Worm (Caenorhabditis elegans): Measurements from ENCODE around the gene K02E7.1.

Gene K02E7.1

DNA sequence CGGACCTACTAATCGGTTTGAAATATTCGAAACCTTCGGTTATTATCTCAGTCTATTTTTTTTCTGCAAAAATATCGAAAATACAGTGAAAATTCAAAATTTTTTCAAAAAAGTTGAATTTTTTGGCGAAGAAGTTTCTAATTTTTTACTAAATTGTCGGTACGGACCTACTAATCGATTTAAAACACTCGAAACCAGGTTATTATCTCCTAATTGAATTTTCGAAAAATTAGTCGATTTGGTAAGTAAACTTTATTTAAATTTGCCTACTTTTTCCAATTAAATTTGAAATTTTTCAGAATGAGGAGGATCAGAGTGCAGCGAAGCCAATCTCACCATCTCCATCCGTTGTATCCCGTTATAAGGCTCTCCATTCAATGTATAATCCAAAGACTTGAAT lies 12.1 kb upstream of the K02E7.1 start, which contains the start of gene K02E7.12:
TSS of gene K02E7.12 (plus strand) at position 301 of the 400 bp plus-strand sequence.
- TF ChIP-seq ahr-1 (tag; optimal IDR thresholded peaks at IDR 0.05) (no peak), sox-4 (tag; optimal IDR thresholded peaks at IDR 0.05) (no peak), pha-4 (tag; optimal IDR thresholded peaks at IDR 0.05) (no peak), npax-4 (tag; optimal IDR thresholded peaks at IDR 0.05) (no peak), unc-42 (tag; optimal IDR thresholded peaks at IDR 0.05) (no peak), hlh-13 (GFP tag; optimal IDR thresholded peaks at IDR 0.05) (no peak), ama-1 (optimal IDR thresholded peaks at IDR 0.05) (no peak), lin-11 (tag; optimal IDR thresholded peaks at IDR 0.05) (no peak), ceh-48 (tag; optimal IDR thresholded peaks at IDR 0.05) (no peak), dve-1 (tag; optimal IDR thresholded peaks at IDR 0.05) (no peak), T23F11.4 (GFP tag; optimal IDR thresholded peaks at IDR 0.05) (no peak), tbx-2 (tag; optimal IDR thresholded peaks at IDR 0.05) (no peak), ceh-19 (GFP tag; optimal IDR thresholded peaks at IDR 0.05) (no peak)

DNA sequence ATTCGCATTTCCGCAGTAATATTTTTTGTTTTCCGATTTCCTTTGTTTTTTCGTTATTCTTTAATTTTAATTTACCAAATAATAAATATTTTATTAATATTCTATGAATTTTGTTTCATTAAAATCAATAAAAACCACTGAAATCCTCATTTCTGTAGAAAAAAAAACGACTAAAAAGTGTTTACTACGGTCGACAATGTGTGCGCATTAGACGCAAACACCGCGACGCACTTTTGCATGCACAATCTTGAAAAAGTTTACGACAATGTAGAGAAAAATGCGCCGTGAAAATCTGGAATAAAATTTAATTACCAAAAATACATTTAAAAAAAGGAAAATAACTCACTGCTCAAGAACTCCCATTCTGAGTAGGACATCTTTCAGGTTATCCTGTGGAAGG lies 11.5 kb upstream of the K02E7.1 start:
- TF ChIP-seq fkh-10 (GFP tag; optimal IDR thresholded peaks at IDR 0.05) (no peak), lin-11 (tag; optimal IDR thresholded peaks at IDR 0.05) (no peak), eyg-1 (tag; optimal IDR thresholded peaks at IDR 0.05) (no peak), nhr-11 (tag; optimal IDR thresholded peaks at IDR 0.05) (no peak), C38D4.7 (GFP tag; optimal IDR thresholded peaks at IDR 0.05) (no peak), ceh-34 (tag; optimal IDR thresholded peaks at IDR 0.05) (no peak), elt-2 (tag; optimal IDR thresholded peaks at IDR 0.05) (no peak)

DNA sequence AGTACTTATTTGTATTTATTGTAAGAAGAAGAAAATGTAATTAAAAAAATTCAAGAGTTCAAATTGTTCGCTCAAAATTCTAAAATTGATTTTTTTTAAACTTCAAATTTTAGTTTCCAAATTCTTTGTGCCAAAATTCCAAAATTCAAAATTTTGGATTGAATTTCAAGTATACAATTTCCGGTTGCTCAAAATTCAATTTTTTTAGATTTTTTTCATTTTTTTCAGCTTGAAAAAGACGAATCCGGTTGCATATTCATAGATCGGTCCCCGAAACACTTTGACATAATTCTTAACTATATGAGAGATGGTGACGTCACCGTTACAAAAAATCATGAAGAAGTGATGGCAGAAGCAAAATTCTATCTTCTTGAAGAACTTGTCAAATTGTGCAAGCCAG lies 10.9 kb upstream of the K02E7.1 start, which contains the start of gene K02E7.4:
TSS of gene K02E7.4 (plus strand) at position 301 of the 400 bp plus-strand sequence.
- TF ChIP-seq lin-11 (tag; optimal IDR thresholded peaks at IDR 0.05) (no peak), fax-1 (tag; optimal IDR thresholded peaks at IDR 0.05) (no peak), unc-3 (GFP tag; conservative IDR thresholded peaks at IDR 0.05) (no peak), unc-3 (tag; optimal IDR thresholded peaks at IDR 0.05) (no peak), ama-1 (optimal IDR thresholded peaks at IDR 0.05) (no peak), sox-2 (GFP tag; IDR thresholded peaks at IDR 0.05) (no peak), odd-2 (tag; optimal IDR thresholded peaks at IDR 0.05) (no peak), fkh-10 (GFP tag; optimal IDR thresholded peaks at IDR 0.05) (no peak), hlh-15 (tag; optimal IDR thresholded peaks at IDR 0.05) (no peak), ceh-9 (tag; optimal IDR thresholded peaks at IDR 0.05) (no peak), unc-55 (GFP tag; optimal IDR thresholded peaks at IDR 0.05) (no peak)

DNA sequence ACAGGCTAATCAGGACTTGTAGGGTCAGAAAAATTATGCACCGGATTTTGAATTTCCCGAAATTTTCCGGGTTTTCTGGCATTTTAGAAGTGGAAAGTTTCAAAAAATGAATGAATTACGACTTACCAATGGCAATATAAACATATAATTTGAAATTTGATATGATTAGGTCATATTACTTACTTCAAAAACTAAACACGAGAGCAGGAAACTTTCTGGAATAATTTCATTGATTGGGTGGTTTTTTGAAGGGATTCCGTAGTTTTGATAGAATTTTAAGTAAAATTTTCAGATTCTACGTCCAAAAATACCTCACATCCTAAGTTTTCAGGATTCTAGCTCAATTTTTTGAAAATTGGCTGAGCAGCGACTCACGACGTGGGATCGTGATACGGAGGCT lies 7.5 kb upstream of the K02E7.1 start, which contains the start of gene K02E7.11:
TSS of gene K02E7.11 (minus strand) at position 101 of the 400 bp plus-strand sequence.
- TF ChIP-seq sox-2 (GFP tag; IDR thresholded peaks at IDR 0.05) (no peak), ahr-1 (tag; optimal IDR thresholded peaks at IDR 0.05) (no peak), ceh-31 (tag; optimal IDR thresholded peaks at IDR 0.05) (no peak)

DNA sequence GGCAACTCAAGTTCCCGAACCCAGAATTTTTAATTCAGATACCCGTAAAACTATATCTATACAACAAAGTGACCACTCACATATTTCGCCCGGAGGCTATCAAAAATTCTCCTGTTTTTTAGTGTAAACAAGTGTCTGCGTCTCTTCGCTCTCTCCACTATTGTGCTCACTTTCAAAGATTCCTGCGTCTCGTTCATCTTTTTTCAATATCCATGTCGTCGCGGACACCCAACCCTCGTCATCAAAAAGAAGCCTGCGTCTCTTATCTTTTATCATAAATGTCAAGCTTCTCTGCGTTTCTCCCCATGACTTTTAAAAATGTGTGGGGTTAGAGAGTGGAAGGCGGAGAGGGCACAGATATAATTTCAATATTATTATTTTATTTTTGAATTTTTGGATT lies 1.9 kb downstream of the K02E7.1 start:
- no peak for TF ChIP-seq hlh-8 (tag; optimal IDR thresholded peaks at IDR 0.05)
- TF ChIP-seq sox-2 (GFP tag; IDR thresholded peaks at IDR 0.05) = no peak
- TF ChIP-seq F13H6.1 (tag; optimal IDR thresholded peaks at IDR 0.05) = peak; percentile 27
- no peak for TF ChIP-seq pha-4 (tag; optimal IDR thresholded peaks at IDR 0.05)
- TF ChIP-seq unc-55 (GFP tag; optimal IDR thresholded peaks at IDR 0.05) = peak; percentile 44
- no peak for TF ChIP-seq pha-2 (tag; optimal IDR thresholded peaks at IDR 0.05)
- no peak for TF ChIP-seq pros-1 (tag; optimal IDR thresholded peaks at IDR 0.05)
- TF ChIP-seq ceh-18 (tag; optimal IDR thresholded peaks at IDR 0.05) = peak; percentile 8
- no peak for TF ChIP-seq ceh-6 (GFP tag; optimal IDR thresholded peaks at IDR 0.05)
- TF ChIP-seq hlh-30 (tag; optimal IDR thresholded peaks at IDR 0.05; ENCODE audit: insufficient read depth) = no peak
- TF ChIP-seq ets-4 (tag; optimal IDR thresholded peaks at IDR 0.05) = no peak
- no peak for TF ChIP-seq pat-9 (tag; optimal IDR thresholded peaks at IDR 0.05)
- TF ChIP-seq ceh-45 (GFP tag; IDR thresholded peaks at IDR 0.05) = no peak
- TF ChIP-seq hlh-15 (tag; optimal IDR thresholded peaks at IDR 0.05) = no peak
- TF ChIP-seq nfya-1 (tag; optimal IDR thresholded peaks at IDR 0.05) = peak; percentile 41
- TF ChIP-seq tbx-2 (tag; optimal IDR thresholded peaks at IDR 0.05) = peak; percentile 2
- no peak for TF ChIP-seq eyg-1 (tag; optimal IDR thresholded peaks at IDR 0.05)
- TF ChIP-seq che-1 (tag; optimal IDR thresholded peaks at IDR 0.05) = no peak
- no peak for TF ChIP-seq mec-3 (tag; optimal IDR thresholded peaks at IDR 0.05; ENCODE audit: borderline replicate concordance)
- no peak for TF ChIP-seq Y22D7AL.16 (tag; optimal IDR thresholded peaks at IDR 0.05)
